Fruit fly (Drosophila melanogaster): ENCODE data around the gene mah.

mah gene

DNA sequence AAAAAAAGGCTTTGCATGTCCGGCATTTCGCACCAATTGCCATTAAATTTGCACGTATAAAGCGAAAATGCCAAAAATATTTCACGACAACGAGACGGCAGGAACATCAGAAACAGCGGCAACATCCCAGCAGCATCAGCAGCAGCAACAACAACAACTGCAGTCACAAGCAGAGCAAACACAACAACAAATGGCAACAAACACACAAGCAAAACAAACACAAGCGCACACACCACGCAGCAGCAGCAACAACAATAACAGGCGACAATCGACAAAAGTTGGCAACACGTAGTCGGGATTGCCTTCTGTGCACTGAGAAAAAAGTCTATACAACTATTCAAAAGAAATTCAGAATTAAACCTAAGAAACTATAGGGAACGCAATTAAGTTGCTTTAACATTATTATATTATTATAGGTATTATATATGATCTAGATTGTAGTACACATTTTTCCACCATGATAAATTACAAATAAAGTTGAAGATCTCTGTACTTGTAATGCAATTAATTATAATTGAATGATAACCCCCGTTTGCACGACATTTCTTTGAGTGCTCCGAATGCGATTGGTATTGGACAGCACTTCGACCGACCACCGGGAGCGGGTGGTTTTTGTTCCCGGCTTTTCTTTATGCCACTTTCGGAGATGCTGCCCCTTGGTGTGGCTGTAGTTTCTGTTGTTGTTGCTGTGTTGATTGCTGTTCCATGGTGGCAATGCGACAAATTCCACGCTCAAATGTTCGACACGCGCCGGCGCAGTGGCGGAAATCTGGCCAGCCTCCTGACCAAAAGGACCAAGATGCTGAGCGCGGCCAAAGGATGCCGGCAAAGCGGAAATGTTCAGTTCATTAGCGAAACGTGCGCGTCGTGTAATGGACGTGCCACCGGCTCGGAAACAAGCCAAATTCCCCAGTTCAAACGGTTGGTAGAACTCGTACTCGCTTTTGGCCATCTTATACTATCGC, 36.4 kb downstream of the mah start, which contains the start of gene tnc (continued):
- TF ChIP-seq ftz-f1 (GFP tag; optimal IDR thresholded peaks at IDR 0.05) (no peak), Dll (GFP tag; IDR thresholded peaks at IDR 0.05; ENCODE audit: partially characterized antibody) (no peak), Doc2 (GFP tag; IDR thresholded peaks at IDR 0.05) (no peak), CG4328 (GFP tag; optimal IDR thresholded peaks at IDR 0.05) (peak; percentile 38), lola (GFP tag; optimal IDR thresholded peaks at IDR 0.05) (peak in 1 of 3 experiments; percentile 50), CG3995 (GFP tag; optimal IDR thresholded peaks at IDR 0.05) (no peak), Bgb (GFP tag; IDR thresholded peaks at IDR 0.05; ENCODE audit: partially characterized antibody) (no peak), stc (GFP tag; IDR thresholded peaks at IDR 0.05) (peak; percentile 36; the same call in 1 of the 2 replicates), hb (GFP tag; IDR thresholded peaks at IDR 0.05; ENCODE audit: partially characterized antibody) (no peak), CG4282 (GFP tag; optimal IDR thresholded peaks at IDR 0.05) (no peak), CG1832 (GFP tag; optimal IDR thresholded peaks at IDR 0.05) (no peak), CG11398 (GFP tag; optimal IDR thresholded peaks at IDR 0.05) (no peak), grau (tag; optimal IDR thresholded peaks at IDR 0.05) (peak; percentile 71), bsh (GFP tag; optimal IDR thresholded peaks at IDR 0.05) (peak; percentile 42 to 54), bcd (GFP tag; optimal IDR thresholded peaks at IDR 0.05) (peak; percentile 58), Nf-YB (GFP tag; optimal IDR thresholded peaks at IDR 0.05) (peak; percentile 11), nerfin-1 (tag; optimal IDR thresholded peaks at IDR 0.05) (peak; percentile 38), CG1647 (GFP tag; optimal IDR thresholded peaks at IDR 0.05) (no peak), slbo (GFP tag; IDR thresholded peaks at IDR 0.05) (peak; percentile 53), TFAM (GFP tag; optimal IDR thresholded peaks at IDR 0.05) (no peak), bbx (GFP tag; IDR thresholded peaks at IDR 0.05; ENCODE audit: partially characterized antibody) (no peak), CG7357 (GFP tag; IDR thresholded peaks at IDR 0.05) (0 out of 3 replicates have a peak, but pooled peaks have one; percentile 9), CG12104 (GFP tag; optimal IDR thresholded peaks at IDR 0.05) (peak; percentile 9), lmd (GFP tag; IDR thresholded peaks at IDR 0.05) (peak; percentile 39; the same call in 1 of the 2 replicates), seq (GFP tag; IDR thresholded peaks at IDR 0.05) (peak; percentile 35; the same call in 1 of the 2 replicates), grn (GFP tag; optimal IDR thresholded peaks at IDR 0.05) (no peak), CG3407 (GFP tag; optimal IDR thresholded peaks at IDR 0.05) (peak; percentile 27), Hr78 (GFP tag; optimal IDR thresholded peaks at IDR 0.05) (no peak), Ravus (GFP tag; IDR thresholded peaks at IDR 0.05) (no peak), sisA (GFP tag; IDR thresholded peaks at IDR 0.05) (peak; percentile 44), Dip2 (GFP tag; IDR thresholded peaks at IDR 0.05) (no peak), eve (GFP tag; optimal IDR thresholded peaks at IDR 0.05) (peak in 1 of 2 experiments; percentile 73), gsb-n (tag; optimal IDR thresholded peaks at IDR 0.05) (peak; percentile 28), MBD-R2 (GFP tag; IDR thresholded peaks at IDR 0.05) (no peak), NfI (GFP tag; optimal IDR thresholded peaks at IDR 0.05) (peak; percentile 42), CG17385 (GFP tag; optimal IDR thresholded peaks at IDR 0.05) (peak; percentile 31), Fer3 (tag; optimal IDR thresholded peaks at IDR 0.05) (peak; percentile 51), slou (GFP tag; optimal IDR thresholded peaks at IDR 0.05) (no peak), CG33557 (GFP tag; optimal IDR thresholded peaks at IDR 0.05) (no peak), phol (tag; optimal IDR thresholded peaks at IDR 0.05) (peak; percentile 60), CG11696 (GFP tag; IDR thresholded peaks at IDR 0.05) (no peak), ranshi (GFP tag; IDR thresholded peaks at IDR 0.05) (peak; percentile 56; the same call in 1 of the 2 replicates), Hr39 (optimal IDR thresholded peaks at IDR 0.05) (no peak), CG15514 (GFP tag; optimal IDR thresholded peaks at IDR 0.05) (peak; percentile 37), da (GFP tag; optimal IDR thresholded peaks at IDR 0.05) (no peak), gt (GFP tag; IDR thresholded peaks at IDR 0.05) (no peak), lab (GFP tag; optimal IDR thresholded peaks at IDR 0.05) (peak; percentile 75), CG9727 (GFP tag; optimal IDR thresholded peaks at IDR 0.05) (peak; percentile 65)

Data from whole organism, embryonic.